Fruit fly (Drosophila melanogaster): ENCODE measurements around the gene spen.

dm6 chr2L:243819-244218 lies 85.0 kb downstream of the spen start:
- no peak for TF ChIP-seq CG8478 (optimal IDR thresholded peaks at IDR 0.05)
- no peak for TF ChIP-seq CTCF (optimal IDR thresholded peaks at IDR 0.05)
